Fruit fly (Drosophila melanogaster) whole organism, pupa: ENCODE results near the gene Mst98Cb.

Source experiments
- CG12605 ChIP-seq: fragments of 200-800 bp; sonication (Bioruptor generic); IDR thresholded peaks from 2 replicates; pipeline ENCODE4 v1.3.6; 2022; ENCODE audit warnings: missing biosample characterization, missing genetic modification characterization
- CG13204 ChIP-seq: fragments of 200-800 bp; sonication (Bioruptor generic); optimal IDR thresholded peaks from 2 replicates; lab custom pipeline; 2018; ENCODE audit warnings: missing biosample characterization, mild to moderate bottlenecking, missing genetic modification characterization, moderate library complexity
- CG14655 ChIP-seq: fragments of 200-800 bp; sonication (Bioruptor generic); optimal IDR thresholded peaks from 3 replicates; lab custom pipeline; 2017; ENCODE audit warnings: mild to moderate bottlenecking, missing biosample characterization, missing genetic modification reagents, missing genetic modification characterization
- CG15710 ChIP-seq: fragments of 200-800 bp; sonication (Bioruptor generic); optimal IDR thresholded peaks from 2 replicates; lab custom pipeline; 2018; ENCODE audit warnings: missing biosample characterization, mild to moderate bottlenecking, missing genetic modification characterization, moderate library complexity
- CG17806 ChIP-seq: fragments of 200-800 bp; sonication (Bioruptor generic); optimal IDR thresholded peaks from 2 replicates; lab custom pipeline; 2018; ENCODE audit warnings: missing biosample characterization, mild to moderate bottlenecking, missing genetic modification characterization, moderate library complexity
- CG32121 ChIP-seq: fragments of 200-800 bp; sonication (Bioruptor generic); IDR thresholded peaks from 2 replicates; pipeline ENCODE4 v1.3.6; 2022; ENCODE audit warnings: missing biosample characterization, missing genetic modification characterization
- CG34367 ChIP-seq: fragments of 200-800 bp; sonication (Bioruptor generic); optimal IDR thresholded peaks from 2 replicates; lab custom pipeline; 2018; ENCODE audit warnings: missing biosample characterization, mild to moderate bottlenecking, missing genetic modification characterization
- CG8159 ChIP-seq: fragments of 200-800 bp; sonication (Bioruptor generic); optimal IDR thresholded peaks from 3 replicates; lab custom pipeline; 2018; ENCODE audit warnings: missing biosample characterization, mild to moderate bottlenecking, missing genetic modification characterization, moderate library complexity
- EcR ChIP-seq: fragments of 200-800 bp; sonication (Bioruptor generic); optimal IDR thresholded peaks from 3 replicates; lab custom pipeline; 2019; ENCODE audit warnings: missing biosample characterization, missing genetic modification characterization, mild to moderate bottlenecking, moderate library complexity, missing genetic modification reagents
- Ets98B ChIP-seq: fragments of 200-800 bp; sonication (Bioruptor generic); IDR thresholded peaks from 2 replicates; pipeline ENCODE4 v1.3.6; 2022; ENCODE audit warnings: missing biosample characterization, missing genetic modification characterization
- Pif1A ChIP-seq: fragments of 200-800 bp; sonication (Bioruptor generic); optimal IDR thresholded peaks from 3 replicates; lab custom pipeline; 2016; ENCODE audit warnings: missing biosample characterization, missing genetic modification characterization
- Pif1B ChIP-seq: fragments of 200-800 bp; sonication (Bioruptor generic); optimal IDR thresholded peaks from 3 replicates; lab custom pipeline; 2016; ENCODE audit warnings: missing biosample characterization, missing genetic modification characterization
- Snoo ChIP-seq: fragments of 200-800 bp; sonication (Bioruptor generic); optimal IDR thresholded peaks from 3 replicates; lab custom pipeline; 2017; ENCODE audit warnings: missing biosample characterization, mild to moderate bottlenecking, missing genetic modification characterization, inconsistent platforms
- rn ChIP-seq: fragments of 200-800 bp; sonication (Bioruptor generic); IDR thresholded peaks from 2 replicates; pipeline ENCODE4 v1.3.6; 2022; ENCODE audit warnings: missing biosample characterization, missing genetic modification characterization

dm6 chr3R:28283419-28283818 lies 9.2 kb upstream of the Mst98Cb start, which contains the start of gene CG34437:
- TF ChIP-seq Snoo (tag; lab: Kevin White, UChicago) (no peak), EcR (GFP tag; lab: Kevin White, UChicago) (no peak), CG8159 (tag; lab: Kevin White, UChicago) (no peak), CG13204 (GFP tag; lab: Kevin White, UChicago) (no peak), CG17806 (tag; lab: Kevin White, UChicago) (no peak), Pif1B (GFP tag; lab: Kevin White, UChicago) (no peak), Pif1A (GFP tag; lab: Kevin White, UChicago) (no peak), CG15710 (no peak), CG32121 (GFP tag; lab: Robert Waterston, UW) (no peak), CG12605 (no peak), rn (no peak), CG34367 (tag; lab: Kevin White, UChicago) (no peak), CG14655 (GFP tag; lab: Kevin White, UChicago) (no peak), Ets98B (GFP tag; lab: Robert Waterston, UW) (no peak)
